Worm (Caenorhabditis elegans): Measurements from ENCODE around the gene jmjd-3.1.

Gene jmjd-3.1

DNA sequence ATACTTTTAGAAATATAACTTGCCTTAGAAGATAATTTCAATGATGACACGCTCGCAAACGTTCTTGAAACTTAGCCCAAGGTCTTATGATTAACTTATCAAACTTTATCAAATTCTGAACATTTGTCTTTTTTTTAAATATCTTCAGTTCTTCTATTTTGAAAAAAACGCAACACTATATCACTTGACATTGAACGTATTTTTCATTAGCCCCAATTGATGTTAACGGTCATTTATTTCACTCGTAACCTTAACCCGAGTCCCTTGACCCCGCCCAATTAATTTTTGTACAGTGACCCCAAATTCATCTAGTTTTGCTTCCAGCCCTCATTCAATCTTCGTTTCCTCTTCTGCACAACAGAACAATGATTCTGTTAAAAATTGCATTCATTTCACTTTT is 15.0 kb downstream of the jmjd-3.1 start, which contains the start of gene F18E9.3:
F18E9.3 (plus strand) TSS at position 311 of the 400 bp plus-strand sequence.
- TF ChIP-seq elt-3 (tag; optimal IDR thresholded peaks at IDR 0.05) (peak in 1 of 6 experiments; percentile 6), sptf-1 (tag; optimal IDR thresholded peaks at IDR 0.05) (no peak)

DNA sequence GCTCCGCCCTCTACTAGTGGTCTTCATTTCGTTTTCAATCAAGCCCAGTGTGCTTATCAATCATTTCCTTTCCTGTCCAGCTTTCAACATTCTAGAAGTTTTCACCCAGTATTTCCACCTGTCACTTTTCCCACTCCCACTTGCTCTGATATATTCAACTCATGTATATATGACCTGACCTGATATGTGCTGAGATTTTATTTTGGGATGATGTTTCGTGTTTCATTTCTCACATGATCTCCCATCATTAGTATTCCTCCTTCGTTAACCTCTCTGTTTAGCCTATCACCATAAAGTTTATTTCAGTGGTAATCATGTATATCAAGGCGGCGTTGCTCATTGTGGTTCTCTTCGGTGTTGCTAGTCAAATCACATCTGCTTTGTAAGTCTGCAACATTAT is 22.0 kb downstream of the jmjd-3.1 start, which contains the start of gene nlp-7:
nlp-7 (plus strand) TSS at position 301 of the 400 bp plus-strand sequence.
- TF ChIP-seq tlp-1 (tag; optimal IDR thresholded peaks at IDR 0.05) (no peak), dpl-1 (GFP tag; optimal IDR thresholded peaks at IDR 0.05) (no peak), sox-4 (tag; optimal IDR thresholded peaks at IDR 0.05) (no peak)

DNA sequence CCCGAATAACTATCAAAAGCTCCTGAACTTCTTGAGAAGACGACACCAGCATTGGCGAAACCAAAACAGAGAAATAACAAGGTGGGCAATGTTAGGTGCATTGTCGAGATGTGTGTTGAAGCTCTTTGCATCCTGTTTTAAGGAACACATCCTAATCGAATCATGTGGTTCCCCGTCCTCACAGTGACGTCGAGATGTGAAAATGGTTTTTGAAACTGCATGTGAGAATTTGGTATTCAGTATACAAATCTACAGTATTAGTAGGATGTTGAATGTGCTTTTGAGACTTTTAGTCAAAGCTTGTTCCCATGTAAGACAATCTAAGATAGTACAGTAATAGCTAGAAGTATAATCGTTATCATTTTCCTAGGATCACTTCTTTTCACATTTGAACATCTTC is 26.8 kb downstream of the jmjd-3.1 start, which contains the start of gene F18E9.7:
F18E9.7 (minus strand) TSS at position 101 of the 400 bp plus-strand sequence.
- TF ChIP-seq lin-13 (GFP tag; optimal IDR thresholded peaks at IDR 0.05) (no peak), nhr-77 (tag; optimal IDR thresholded peaks at IDR 0.05) (no peak), hlh-4 (tag; optimal IDR thresholded peaks at IDR 0.05) (no peak), aha-1 (tag; optimal IDR thresholded peaks at IDR 0.05) (no peak), nhr-11 (tag; optimal IDR thresholded peaks at IDR 0.05) (no peak), lin-35 (GFP tag; optimal IDR thresholded peaks at IDR 0.05) (no peak), zag-1 (tag; optimal IDR thresholded peaks at IDR 0.05) (no peak)

DNA sequence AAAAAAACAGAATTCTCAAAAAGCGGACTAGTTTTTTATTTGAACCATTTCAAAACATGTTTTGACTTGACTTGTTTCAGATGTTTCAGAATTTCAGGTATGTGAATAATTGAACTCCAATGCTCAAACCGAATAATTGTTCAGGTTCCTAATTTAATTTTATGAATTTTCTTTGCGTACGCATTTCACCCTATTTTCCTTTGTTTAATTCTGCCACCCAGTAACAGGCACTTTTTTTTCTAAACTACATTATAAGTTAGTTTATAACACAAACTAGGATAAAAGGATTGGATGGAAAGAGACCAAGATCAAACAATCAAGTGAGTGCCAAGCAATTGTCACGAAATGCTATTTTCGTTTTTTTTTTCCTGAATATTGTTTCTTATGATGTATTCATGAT is 27.6 kb downstream of the jmjd-3.1 start:
- TF ChIP-seq nhr-85 (tag) (no peak), efl-1 (optimal IDR thresholded peaks at IDR 0.05) (no peak), efl-1 (GFP tag; optimal IDR thresholded peaks at IDR 0.05 in 1 of 2) (peak in 1 of 2 experiments; percentile 17)

DNA sequence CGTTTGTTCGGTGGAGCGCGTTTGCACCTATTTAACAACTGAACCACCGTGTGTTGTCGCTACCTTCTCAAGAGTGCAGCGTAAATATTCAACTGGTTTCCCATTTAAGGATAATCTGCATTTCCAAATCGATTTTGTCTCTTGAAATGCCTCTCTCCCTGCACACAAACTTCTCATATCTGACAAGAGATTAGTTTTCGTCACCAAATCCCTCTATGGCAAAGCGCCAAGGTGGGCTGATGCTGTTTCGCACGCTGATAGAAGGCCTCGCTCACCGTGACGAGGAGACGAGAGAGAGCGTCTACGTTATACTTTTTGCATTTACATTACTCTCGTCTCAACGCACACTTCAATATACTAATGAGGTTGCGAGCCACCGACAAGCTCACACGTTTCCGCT is 28.9 kb downstream of the jmjd-3.1 start:
- TF ChIP-seq blmp-1 (tag; optimal IDR thresholded peaks at IDR 0.05) (no peak), egl-27 (tag; optimal IDR thresholded peaks at IDR 0.05) (no peak), unc-86 (tag; optimal IDR thresholded peaks at IDR 0.05) (no peak), hpl-2 (GFP tag; optimal IDR thresholded peaks at IDR 0.05) (no peak), lin-39 (tag; optimal IDR thresholded peaks at IDR 0.05) (no peak), nhr-77 (tag; optimal IDR thresholded peaks at IDR 0.05) (no peak), unc-62 (GFP tag; optimal IDR thresholded peaks at IDR 0.05) (no peak), mef-2 (tag; optimal IDR thresholded peaks at IDR 0.05) (no peak), lsy-2 (tag; optimal IDR thresholded peaks at IDR 0.05) (no peak), nhr-12 (tag; optimal IDR thresholded peaks at IDR 0.05) (no peak), ets-5 (GFP tag; IDR thresholded peaks at IDR 0.05) (no peak), jun-1 (tag; optimal IDR thresholded peaks at IDR 0.05) (no peak), lin-14 (GFP tag; optimal IDR thresholded peaks at IDR 0.05) (peak; percentile 11), fkh-8 (tag; optimal IDR thresholded peaks at IDR 0.05) (peak; percentile 51), dsc-1 (tag; optimal IDR thresholded peaks at IDR 0.05) (peak; percentile 74), lin-15B (tag; optimal IDR thresholded peaks at IDR 0.05) (no peak), Y116A8C.19 (tag; optimal IDR thresholded peaks at IDR 0.05; ENCODE audit: borderline replicate concordance) (no peak), ceh-63 (GFP tag; optimal IDR thresholded peaks at IDR 0.05) (no peak), efl-1 (optimal IDR thresholded peaks at IDR 0.05) (no peak), efl-1 (GFP tag; optimal IDR thresholded peaks at IDR 0.05 in 1 of 2) (no peak), rnt-1 (tag; optimal IDR thresholded peaks at IDR 0.05) (no peak), efl-3 (GFP tag; optimal IDR thresholded peaks at IDR 0.05) (no peak), sox-4 (tag; optimal IDR thresholded peaks at IDR 0.05) (peak; percentile 17), F16B12.6 (tag; optimal IDR thresholded peaks at IDR 0.05) (no peak), sup-37 (GFP tag; optimal IDR thresholded peaks at IDR 0.05) (no peak), nhr-85 (tag) (no peak), pax-3 (tag; optimal IDR thresholded peaks at IDR 0.05) (peak; percentile 8), snpc-4 (tag; optimal IDR thresholded peaks at IDR 0.05) (no peak), skn-1 (tag; optimal IDR thresholded peaks at IDR 0.05) (no peak), swsn-7 (tag; optimal IDR thresholded peaks at IDR 0.05) (no peak), unc-130 (tag; optimal IDR thresholded peaks at IDR 0.05) (no peak), fos-1 (tag; optimal IDR thresholded peaks at IDR 0.05) (no peak), xbp-1 (tag; optimal IDR thresholded peaks at IDR 0.05) (no peak), ceh-90 (tag; optimal IDR thresholded peaks at IDR 0.05) (no peak), C34B4.2 (tag; optimal IDR thresholded peaks at IDR 0.05) (no peak), ama-1 (optimal IDR thresholded peaks at IDR 0.05) (no peak), nhr-237 (tag; optimal IDR thresholded peaks at IDR 0.05) (no peak)
